Fruit fly (Drosophila melanogaster) whole organism, pupa: ENCODE measurements around the gene Aladin.

ENCODE experiments used
- CG14655 ChIP-seq: fragments of 200-800 bp; sonication (Bioruptor generic); optimal IDR thresholded peaks from 3 replicates; lab custom pipeline; 2017; ENCODE audit warnings: mild to moderate bottlenecking, missing biosample characterization, missing genetic modification reagents, missing genetic modification characterization
- CG34367 ChIP-seq: fragments of 200-800 bp; sonication (Bioruptor generic); optimal IDR thresholded peaks from 2 replicates; lab custom pipeline; 2018; ENCODE audit warnings: missing biosample characterization, mild to moderate bottlenecking, missing genetic modification characterization
- CG9948 ChIP-seq: fragments of 200-800 bp; sonication (Bioruptor generic); optimal IDR thresholded peaks from 2 replicates; lab custom pipeline; 2018; ENCODE audit warnings: missing biosample characterization, mild to moderate bottlenecking, missing genetic modification characterization, moderate library complexity

dm6 chrX:9269825-9270224 is 3.4 kb upstream of the Aladin start, which contains the start of gene CG17440:
- TF ChIP-seq CG9948 (tag; lab: Kevin White, UChicago) (no peak), CG14655 (no peak), CG34367 (tag; lab: Kevin White, UChicago) (no peak)
